Fruit fly (Drosophila melanogaster): Measurements from ENCODE around the gene TTLL1A.
A peak's percentile ranks its signal among the peaks of the same experiment; 100 is the strongest.

Gene TTLL1A

DNA sequence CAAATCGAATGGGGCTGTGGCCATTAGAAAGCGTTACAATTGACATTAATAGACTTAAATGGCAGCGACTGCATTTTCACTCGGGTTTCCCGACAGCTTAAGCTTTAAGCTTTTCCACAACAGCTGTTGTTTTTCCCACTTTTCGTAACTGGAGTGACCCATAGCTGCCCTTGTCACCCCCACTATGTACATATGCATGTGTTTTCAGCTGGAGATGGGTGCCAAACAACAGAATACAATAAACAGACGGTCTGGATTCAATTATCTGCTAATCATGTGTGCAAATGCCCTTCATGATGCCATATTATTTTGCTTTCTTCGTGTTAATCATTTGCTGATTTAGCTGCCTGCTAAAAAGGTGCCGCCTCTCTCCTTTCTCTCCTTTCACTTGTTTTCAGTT lies 18.9 kb downstream of the TTLL1A start:
- TF ChIP-seq CG13204 (GFP tag; optimal IDR thresholded peaks at IDR 0.05) (no peak), CG8159 (tag; optimal IDR thresholded peaks at IDR 0.05) (no peak), CG15710 (tag; optimal IDR thresholded peaks at IDR 0.05) (no peak), fd96Ca (GFP tag; IDR thresholded peaks at IDR 0.05) (no peak)

DNA sequence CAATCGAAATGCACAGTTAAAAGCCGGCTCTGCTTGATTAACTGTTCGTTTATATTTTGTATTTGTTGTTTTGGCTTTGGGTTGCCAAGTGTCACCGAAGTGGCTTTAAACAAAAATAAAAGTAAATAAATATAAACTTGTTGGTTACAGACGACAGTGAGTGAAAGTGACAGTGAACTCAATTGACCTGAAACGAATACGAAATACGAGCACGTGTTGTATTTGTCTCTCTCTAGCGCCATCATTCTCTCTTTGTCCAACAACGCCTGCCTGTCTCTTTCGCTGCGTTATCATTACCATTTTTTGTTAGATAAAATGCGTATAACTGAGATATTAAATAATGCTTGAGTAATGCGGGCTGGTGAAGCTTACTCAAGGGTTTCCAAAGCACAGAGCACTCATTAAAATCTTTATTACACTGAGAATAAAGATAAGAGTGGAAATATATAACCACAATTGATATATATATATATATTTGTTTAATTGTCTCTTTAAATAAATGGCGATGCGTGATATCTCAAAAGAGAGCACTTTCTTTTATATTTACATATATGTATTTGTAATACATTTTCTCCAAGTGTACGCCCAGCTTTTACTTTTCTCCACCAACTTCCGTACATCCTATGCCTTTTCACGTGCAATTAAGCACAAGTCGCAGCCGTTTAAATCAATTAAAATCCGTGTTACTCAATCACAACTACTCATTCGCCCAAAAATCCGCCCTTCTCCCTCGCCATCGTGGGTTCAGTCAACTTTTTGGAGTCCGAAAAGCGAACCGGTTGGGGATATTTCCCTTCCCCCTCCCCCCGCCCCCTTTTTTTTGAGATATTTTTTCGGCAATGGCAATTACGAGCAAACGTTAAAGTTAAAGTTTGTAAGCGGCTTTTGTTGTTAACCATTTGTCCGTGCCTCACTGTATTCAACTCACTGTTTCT lies 20.9 kb downstream of the TTLL1A start:
- TF ChIP-seq CG8301 (tag; optimal IDR thresholded peaks at IDR 0.05) (no peak), CG32121 (GFP tag; IDR thresholded peaks at IDR 0.05) (0 out of 2 replicates have a peak, but pooled peaks have one; percentile 8), Snoo (tag; optimal IDR thresholded peaks at IDR 0.05) (peak; percentile 41)

DNA sequence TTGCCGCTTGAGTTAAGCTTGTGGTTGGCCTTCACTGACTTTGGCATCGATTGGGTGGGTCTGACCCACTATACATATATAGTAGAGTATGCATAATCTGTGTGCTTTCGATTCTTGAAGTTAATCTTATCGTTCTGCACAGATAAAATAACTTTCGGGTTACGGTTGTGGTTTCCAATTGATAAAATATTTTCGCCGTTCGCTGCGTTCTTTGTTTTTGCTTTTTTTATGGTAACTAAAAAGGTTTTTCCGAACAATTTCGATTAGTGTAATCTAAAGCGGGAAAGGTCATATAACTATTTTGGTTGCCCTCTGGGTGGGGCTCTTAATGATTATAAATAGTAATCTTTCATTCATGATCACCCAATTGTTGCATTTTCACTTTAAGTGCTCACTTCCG lies 21.9 kb downstream of the TTLL1A start:
- TF ChIP-seq CG13204 (GFP tag; optimal IDR thresholded peaks at IDR 0.05) = no peak
- no peak for TF ChIP-seq CG15710 (tag; optimal IDR thresholded peaks at IDR 0.05)
- no peak for TF ChIP-seq Ets98B (GFP tag; IDR thresholded peaks at IDR 0.05)

DNA sequence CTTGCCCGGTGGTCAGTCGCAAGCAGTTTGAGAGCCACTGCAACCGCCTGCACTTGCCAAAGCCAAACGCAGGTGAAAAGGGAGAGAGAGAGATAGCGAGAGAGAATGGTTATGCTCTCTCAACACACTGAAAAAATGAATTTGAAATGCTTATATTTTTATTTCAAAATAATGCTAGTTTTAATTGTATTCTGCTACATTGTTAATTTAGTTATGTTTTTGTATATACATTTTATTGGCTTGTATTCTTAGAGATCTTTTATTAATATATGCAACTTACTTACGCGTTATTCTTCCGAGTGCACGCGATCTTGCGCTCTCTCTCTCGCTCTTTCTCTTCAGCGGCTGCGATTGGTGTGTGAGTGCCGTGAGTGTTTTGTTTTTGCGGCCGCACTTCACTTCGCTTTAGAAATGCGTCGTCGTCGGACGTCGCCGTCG lies 23.9 kb downstream of the TTLL1A start:
- TF ChIP-seq EcR (GFP tag; optimal IDR thresholded peaks at IDR 0.05) (peak; percentile 76), rn (GFP tag; IDR thresholded peaks at IDR 0.05) (peak; percentile 98), CG9948 (tag; optimal IDR thresholded peaks at IDR 0.05) (peak; percentile 18), CG17806 (tag; optimal IDR thresholded peaks at IDR 0.05) (peak; percentile 98), CG14655 (GFP tag; optimal IDR thresholded peaks at IDR 0.05) (peak; percentile 98), CG15710 (tag; optimal IDR thresholded peaks at IDR 0.05) (peak; percentile 87), CG10348 (GFP tag; IDR thresholded peaks at IDR 0.05) (no peak), fd96Ca (GFP tag; IDR thresholded peaks at IDR 0.05) (peak; percentile 96), Pif1A (GFP tag; optimal IDR thresholded peaks at IDR 0.05) (peak; percentile 98), CG13204 (GFP tag; optimal IDR thresholded peaks at IDR 0.05) (no peak), D1 (tag; optimal IDR thresholded peaks at IDR 0.05) (peak; percentile 87), Snoo (tag; optimal IDR thresholded peaks at IDR 0.05) (peak; percentile 98), CG4496 (GFP tag; IDR thresholded peaks at IDR 0.05) (peak; percentile 99), CG32121 (GFP tag; IDR thresholded peaks at IDR 0.05) (peak; percentile 100), CG8159 (tag; optimal IDR thresholded peaks at IDR 0.05) (peak; percentile 98), CG8301 (tag; optimal IDR thresholded peaks at IDR 0.05) (peak; percentile 97), gl (tag; optimal IDR thresholded peaks at IDR 0.05) (peak; percentile 91), Pif1B (GFP tag; optimal IDR thresholded peaks at IDR 0.05) (peak; percentile 98), CG34367 (tag; optimal IDR thresholded peaks at IDR 0.05) (no peak), Ets98B (GFP tag; IDR thresholded peaks at IDR 0.05) (peak; percentile 99), CG12605 (GFP tag; IDR thresholded peaks at IDR 0.05) (peak; percentile 99)

DNA sequence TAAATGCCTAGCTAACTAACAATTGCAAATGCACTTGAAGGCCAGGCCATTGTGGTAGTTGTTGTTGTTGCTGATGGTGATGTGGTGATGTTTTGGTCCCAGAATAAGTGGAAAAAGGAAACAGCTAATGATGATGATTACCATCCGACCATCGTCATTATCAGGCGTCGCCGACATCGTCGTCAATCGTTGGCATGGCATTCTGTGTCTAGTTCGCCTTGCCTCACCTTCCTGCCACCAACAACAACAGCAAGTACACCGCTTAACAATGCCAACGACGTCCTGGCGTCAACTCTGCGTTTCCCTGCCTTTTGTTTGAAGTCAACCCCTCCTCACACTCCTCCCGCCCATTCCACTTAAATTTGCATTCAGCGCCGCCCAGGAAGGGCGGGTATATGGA lies 24.8 kb downstream of the TTLL1A start:
- no peak for TF ChIP-seq D1 (tag; optimal IDR thresholded peaks at IDR 0.05)
- no peak for TF ChIP-seq CG34367 (tag; optimal IDR thresholded peaks at IDR 0.05)
- no peak for TF ChIP-seq CG15710 (tag; optimal IDR thresholded peaks at IDR 0.05)
- TF ChIP-seq Pif1A (GFP tag; optimal IDR thresholded peaks at IDR 0.05) = no peak
- no peak for TF ChIP-seq CG13204 (GFP tag; optimal IDR thresholded peaks at IDR 0.05)
- TF ChIP-seq Pif1B (GFP tag; optimal IDR thresholded peaks at IDR 0.05) = no peak
- TF ChIP-seq CG32121 (GFP tag; IDR thresholded peaks at IDR 0.05) = no peak
- TF ChIP-seq CG14655 (GFP tag; optimal IDR thresholded peaks at IDR 0.05) = no peak
- no peak for TF ChIP-seq CG17806 (tag; optimal IDR thresholded peaks at IDR 0.05)
- no peak for TF ChIP-seq Ets98B (GFP tag; IDR thresholded peaks at IDR 0.05)
- TF ChIP-seq gl (tag; optimal IDR thresholded peaks at IDR 0.05) = no peak
- no peak for TF ChIP-seq fd96Ca (GFP tag; IDR thresholded peaks at IDR 0.05)

DNA sequence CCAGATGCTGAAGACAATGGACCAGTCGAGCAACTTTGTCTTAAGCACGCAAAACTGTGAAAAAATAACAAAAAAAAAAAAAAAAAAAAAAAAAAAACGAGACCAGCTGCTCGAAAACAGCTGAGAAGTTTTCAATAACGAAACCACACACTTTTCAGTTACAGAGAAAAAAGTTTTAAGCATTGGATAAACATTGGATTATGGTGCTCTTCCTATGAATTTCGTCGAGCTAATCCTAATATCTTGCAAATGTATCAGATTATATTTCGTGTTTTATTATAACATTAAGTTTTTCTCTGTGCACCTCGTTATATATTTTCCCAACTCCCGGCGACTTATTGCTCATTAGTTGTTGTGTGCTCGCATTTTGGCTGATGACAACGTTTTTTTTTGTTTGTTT lies 25.9 kb downstream of the TTLL1A start:
- no peak for TF ChIP-seq Snoo (tag; optimal IDR thresholded peaks at IDR 0.05)
- peak; percentile 17 for TF ChIP-seq CG8301 (tag; optimal IDR thresholded peaks at IDR 0.05)
- TF ChIP-seq D1 (tag; optimal IDR thresholded peaks at IDR 0.05) = no peak
- TF ChIP-seq CG14655 (GFP tag; optimal IDR thresholded peaks at IDR 0.05) = peak; percentile 14
- TF ChIP-seq Pif1B (GFP tag; optimal IDR thresholded peaks at IDR 0.05) = peak; percentile 34
- TF ChIP-seq fd96Ca (GFP tag; IDR thresholded peaks at IDR 0.05) = 0 out of 3 replicates have a peak, but pooled peaks have one; percentile 52
- peak; percentile 16; the same call in 1 of the 2 replicates for TF ChIP-seq CG12605 (GFP tag; IDR thresholded peaks at IDR 0.05)
- TF ChIP-seq CG4496 (GFP tag; IDR thresholded peaks at IDR 0.05) = peak; percentile 84
- TF ChIP-seq EcR (GFP tag; optimal IDR thresholded peaks at IDR 0.05) = no peak
- no peak for TF ChIP-seq CG10348 (GFP tag; IDR thresholded peaks at IDR 0.05)
- TF ChIP-seq CG32121 (GFP tag; IDR thresholded peaks at IDR 0.05) = peak; percentile 70
- TF ChIP-seq Ets98B (GFP tag; IDR thresholded peaks at IDR 0.05) = peak; percentile 50; the same call in 1 of the 2 replicates
- TF ChIP-seq Pif1A (GFP tag; optimal IDR thresholded peaks at IDR 0.05) = peak; percentile 51
- TF ChIP-seq CG34367 (tag; optimal IDR thresholded peaks at IDR 0.05) = no peak
